Fruit fly (Drosophila melanogaster) whole organism, embryonic: ENCODE measurements around the gene CG42395.

Experiments
- Atf-2 ChIP-seq: fragments of 200-800 bp; sonication (Bioruptor generic); optimal IDR thresholded peaks from 2 replicates; lab custom pipeline; 2016; ENCODE audit warnings: missing biosample characterization, missing genetic modification characterization
- BtbVII ChIP-seq: fragments of 200-800 bp; sonication (Bioruptor generic); optimal IDR thresholded peaks from 3 replicates; lab custom pipeline; 2017; ENCODE audit warnings: missing biosample characterization, mild to moderate bottlenecking, missing genetic modification characterization
- CG10431 ChIP-seq: fragments of 200-800 bp; sonication (Bioruptor generic); optimal IDR thresholded peaks from 3 replicates; lab custom pipeline; 2018; ENCODE audit warnings: missing biosample characterization, mild to moderate bottlenecking, missing genetic modification characterization
- CG12942 ChIP-seq: fragments of 200-800 bp; sonication (Bioruptor generic); optimal IDR thresholded peaks from 3 replicates; lab custom pipeline; 2016; ENCODE audit warnings: missing biosample characterization, missing genetic modification characterization
- CG13287 ChIP-seq: fragments of 200-800 bp; sonication (Bioruptor generic); IDR thresholded peaks from 2 replicates; pipeline ENCODE4 v1.3.6; 2022; ENCODE audit warnings: missing biosample characterization, missing genetic modification characterization; ENCODE audit not compliant: partially characterized antibody
- CG13775 ChIP-seq: fragments of 200-800 bp; sonication (Bioruptor generic); optimal IDR thresholded peaks from 3 replicates; lab custom pipeline; 2017; ENCODE audit warnings: missing biosample characterization, mild to moderate bottlenecking, missing genetic modification characterization
- CG13894 ChIP-seq: fragments of 200-800 bp; sonication (Bioruptor generic); optimal IDR thresholded peaks from 3 replicates; lab custom pipeline; 2018; ENCODE audit warnings: missing biosample characterization, mild to moderate bottlenecking, missing genetic modification characterization, moderate library complexity
- CG14710 ChIP-seq: fragments of 200-800 bp; sonication (Bioruptor generic); optimal IDR thresholded peaks from 3 replicates; lab custom pipeline; 2019; ENCODE audit warnings: missing biosample characterization, mild to moderate bottlenecking, missing genetic modification characterization, moderate library complexity
- CG15269 ChIP-seq: fragments of 200-800 bp; sonication (Bioruptor generic); optimal IDR thresholded peaks from 2 replicates; lab custom pipeline; 2018; ENCODE audit warnings: missing biosample characterization, mild to moderate bottlenecking, missing genetic modification characterization, moderate library complexity
- CG17612 ChIP-seq: fragments of 200-800 bp; sonication (Bioruptor generic); IDR thresholded peaks from 2 replicates; pipeline ENCODE4 v1.3.6; 2022; ENCODE audit warnings: missing biosample characterization, missing genetic modification characterization
- CG17912 ChIP-seq: fragments of 200-800 bp; sonication (Bioruptor generic); optimal IDR thresholded peaks from 2 replicates; lab custom pipeline; 2018; ENCODE audit warnings: missing biosample characterization, mild to moderate bottlenecking, missing genetic modification characterization
- CG18619 ChIP-seq: fragments of 200-800 bp; sonication (Bioruptor generic); optimal IDR thresholded peaks from 3 replicates; lab custom pipeline; 2017; ENCODE audit warnings: missing biosample characterization, mild to moderate bottlenecking, missing genetic modification characterization
- CG2199 ChIP-seq: fragments of 200-800 bp; sonication (Bioruptor generic); IDR thresholded peaks from 3 replicates; pipeline ENCODE4 v1.3.6; 2022; ENCODE audit warnings: missing biosample characterization, missing genetic modification characterization
- CG2712 ChIP-seq: fragments of 200-800 bp; optimal IDR thresholded peaks from 3 replicates; lab custom pipeline; 2019; ENCODE audit warnings: missing biosample characterization, mild to moderate bottlenecking, missing genetic modification characterization, moderate library complexity
- CG32532 ChIP-seq: fragments of 200-800 bp; sonication (Bioruptor generic); IDR thresholded peaks from 2 replicates; pipeline ENCODE4 v1.3.6; 2022; ENCODE audit warnings: missing biosample characterization, missing genetic modification characterization
- CG32772 ChIP-seq: fragments of 200-800 bp; sonication (Bioruptor generic); IDR thresholded peaks from 2 replicates; pipeline ENCODE4 v1.3.6; 2022; ENCODE audit warnings: missing biosample characterization, missing genetic modification characterization
- CG3726 ChIP-seq: fragments of 200-800 bp; sonication (Bioruptor generic); IDR thresholded peaks from 3 replicates; pipeline ENCODE4, ENCODE4 v1.3.6; 2022; ENCODE audit warnings: missing biosample characterization, missing genetic modification characterization
- CG4424 ChIP-seq: fragments of 200-800 bp; sonication (Bioruptor generic); optimal IDR thresholded peaks from 3 replicates; lab custom pipeline; 2016; ENCODE audit warnings: missing biosample characterization, missing genetic modification characterization
- CG5953 ChIP-seq: fragments of 200-800 bp; sonication (Bioruptor generic); IDR thresholded peaks from 2 replicates; pipeline ENCODE4 v1.3.6; 2022; ENCODE audit warnings: missing biosample characterization, missing genetic modification characterization
- CG6272 ChIP-seq: fragments of 200-800 bp; sonication (Bioruptor generic); IDR thresholded peaks from 2 replicates; pipeline ENCODE4 v1.3.6; 2022; ENCODE audit warnings: missing biosample characterization, missing genetic modification characterization
- CG7556 ChIP-seq: fragments of 200-800 bp; sonication (Bioruptor generic); optimal IDR thresholded peaks from 2 replicates; lab custom pipeline; 2017; ENCODE audit warnings: missing biosample characterization, mild to moderate bottlenecking, missing genetic modification characterization
- D19A ChIP-seq: fragments of 200-800 bp; optimal IDR thresholded peaks from 3 replicates; lab custom pipeline; 2019; ENCODE audit warnings: missing biosample characterization, mild to moderate bottlenecking, missing genetic modification characterization, moderate library complexity
- Fer1 ChIP-seq: fragments of 200-800 bp; sonication (Bioruptor generic); optimal IDR thresholded peaks from 2 replicates; lab custom pipeline; 2017; ENCODE audit warnings: missing biosample characterization, mild to moderate bottlenecking, missing genetic modification characterization
- HLH54F ChIP-seq: fragments of 200-800 bp; sonication (Bioruptor generic); optimal IDR thresholded peaks from 3 replicates; lab custom pipeline; 2016; ENCODE audit warnings: missing biosample characterization, missing genetic modification characterization
- Hsf ChIP-seq: fragments of 200-800 bp; sonication (Bioruptor generic); optimal IDR thresholded peaks from 3 replicates; lab custom pipeline; 2016; ENCODE audit warnings: missing biosample characterization, missing genetic modification characterization
- PHDP ChIP-seq: fragments of 200-800 bp; sonication (Bioruptor generic); optimal IDR thresholded peaks from 3 replicates; lab custom pipeline; 2018; ENCODE audit warnings: missing biosample characterization, mild to moderate bottlenecking, missing genetic modification characterization, moderate library complexity
- Sin3A ChIP-seq: fragments of >200 bp; optimal IDR thresholded peaks from 2 replicates; lab custom pipeline; 2018
- Spps ChIP-seq: fragments of 200-800 bp; sonication (Bioruptor generic); optimal IDR thresholded peaks from 2 replicates; lab custom pipeline; 2018; ENCODE audit warnings: missing biosample characterization, mild to moderate bottlenecking, missing genetic modification characterization
- TFAM ChIP-seq: fragments of 200-800 bp; sonication (Bioruptor generic); optimal IDR thresholded peaks from 2 replicates; lab custom pipeline; 2017; ENCODE audit warnings: missing biosample characterization, missing genetic modification characterization, inconsistent platforms
- Tbp ChIP-seq: fragments of >200 bp; optimal IDR thresholded peaks from 2 replicates; lab custom pipeline; 2018; ENCODE audit warnings: missing biosample characterization, missing genetic modification characterization
- Usf ChIP-seq: fragments of 200-800 bp; sonication (Bioruptor generic); optimal IDR thresholded peaks from 2 replicates; lab custom pipeline; 2017; ENCODE audit warnings: missing genotype, missing biosample characterization, missing genetic modification characterization
- ab ChIP-seq: fragments of 200-800 bp; sonication (Bioruptor generic); optimal IDR thresholded peaks from 2 replicates; lab custom pipeline; 2016; ENCODE audit warnings: missing biosample characterization, missing genetic modification characterization
- cato ChIP-seq: fragments of 200-800 bp; sonication (Bioruptor generic); optimal IDR thresholded peaks from 2 replicates; lab custom pipeline; 2016; ENCODE audit warnings: missing biosample characterization, missing genetic modification characterization, borderline replicate concordance
- caup ChIP-seq: fragments of 200-800 bp; sonication (Bioruptor generic); optimal IDR thresholded peaks from 3 replicates; lab custom pipeline; 2017; ENCODE audit warnings: missing biosample characterization, mild to moderate bottlenecking, missing genetic modification characterization, moderate library complexity; ENCODE audit not compliant: severe bottlenecking
- chinmo ChIP-seq: fragments of 200-800 bp; sonication (Bioruptor generic); IDR thresholded peaks from 4 replicates; pipeline ENCODE4 v1.3.6; 2022; ENCODE audit warnings: missing biosample characterization, missing genetic modification characterization; ENCODE audit not compliant: partially characterized antibody
- chm ChIP-seq: fragments of 200-800 bp; sonication (Bioruptor generic); IDR thresholded peaks from 2 replicates; pipeline ENCODE4 v1.3.6; 2022; ENCODE audit warnings: missing biosample characterization, missing genetic modification characterization
- corto ChIP-seq: fragments of 200-800 bp; sonication (Bioruptor generic); optimal IDR thresholded peaks from 2 replicates; lab custom pipeline; 2016; ENCODE audit warnings: missing biosample characterization, mild to moderate bottlenecking, missing genetic modification characterization, moderate library complexity
- crc ChIP-seq: fragments of 200-800 bp; sonication (Bioruptor generic); optimal IDR thresholded peaks from 2 replicates; lab custom pipeline; 2016; ENCODE audit warnings: missing biosample characterization, missing genetic modification characterization
- emc ChIP-seq: fragments of 200-800 bp; sonication (Bioruptor generic); optimal IDR thresholded peaks from 2 replicates; lab custom pipeline; 2016; ENCODE audit warnings: missing biosample characterization, missing genetic modification characterization
- ftz-f1 ChIP-seq: fragments of 200-800 bp; sonication (Bioruptor generic); optimal IDR thresholded peaks from 2 replicates; lab custom pipeline; 2016; ENCODE audit warnings: missing biosample characterization, missing genetic modification characterization
- grn ChIP-seq: fragments of 200-800 bp; sonication (Bioruptor generic); optimal IDR thresholded peaks from 3 replicates; lab custom pipeline; 2017; ENCODE audit warnings: missing biosample characterization, missing genetic modification characterization
- hth ChIP-seq: fragments of >200 bp; optimal IDR thresholded peaks from 2 replicates; lab custom pipeline; 2017; ENCODE audit warnings: inconsistent platforms
- mirr ChIP-seq: fragments of 200-800 bp; sonication (Bioruptor generic); optimal IDR thresholded peaks from 3 replicates; lab custom pipeline; 2018; ENCODE audit warnings: missing biosample characterization, mild to moderate bottlenecking, missing genetic modification characterization
- org-1 ChIP-seq: fragments of 200-800 bp; sonication (Bioruptor generic); optimal IDR thresholded peaks from 2 replicates; lab custom pipeline; 2017; ENCODE audit warnings: missing biosample characterization, missing genetic modification characterization
- peb ChIP-seq: fragments of 200-800 bp; sonication (Bioruptor generic); IDR thresholded peaks from 2 replicates; pipeline ENCODE4 v1.3.6; 2022; ENCODE audit warnings: missing biosample characterization, missing genetic modification characterization
- trem ChIP-seq: fragments of 200-800 bp; optimal IDR thresholded peaks from 3 replicates; lab custom pipeline; 2019; ENCODE audit warnings: missing biosample characterization, mild to moderate bottlenecking, missing genetic modification characterization, moderate library complexity
- tup ChIP-seq: fragments of 200-800 bp; sonication (Bioruptor generic); optimal IDR thresholded peaks from 2 replicates; lab custom pipeline; 2016; ENCODE audit warnings: missing biosample characterization, mild to moderate bottlenecking, missing genetic modification characterization, moderate library complexity
- tx ChIP-seq: fragments of 200-800 bp; sonication (Bioruptor generic); optimal IDR thresholded peaks from 2 replicates; lab custom pipeline; 2016; ENCODE audit warnings: missing biosample characterization, missing genetic modification characterization
- usp ChIP-seq: fragments of >200 bp; optimal IDR thresholded peaks from 2 replicates; lab custom pipeline; 2017; ENCODE audit warnings: missing biosample characterization, missing genetic modification characterization
- vfl ChIP-seq: fragments of 200-800 bp; sonication (Bioruptor generic); optimal IDR thresholded peaks from 2 replicates; lab custom pipeline; 2016; ENCODE audit warnings: missing biosample characterization, missing genetic modification characterization
- z ChIP-seq: fragments of 200-800 bp; sonication (Bioruptor generic); IDR thresholded peaks from 3 replicates; pipeline ENCODE4 v1.3.6; 2022; ENCODE audit warnings: missing biosample characterization, missing genetic modification characterization

Gene CG42395

DNA sequence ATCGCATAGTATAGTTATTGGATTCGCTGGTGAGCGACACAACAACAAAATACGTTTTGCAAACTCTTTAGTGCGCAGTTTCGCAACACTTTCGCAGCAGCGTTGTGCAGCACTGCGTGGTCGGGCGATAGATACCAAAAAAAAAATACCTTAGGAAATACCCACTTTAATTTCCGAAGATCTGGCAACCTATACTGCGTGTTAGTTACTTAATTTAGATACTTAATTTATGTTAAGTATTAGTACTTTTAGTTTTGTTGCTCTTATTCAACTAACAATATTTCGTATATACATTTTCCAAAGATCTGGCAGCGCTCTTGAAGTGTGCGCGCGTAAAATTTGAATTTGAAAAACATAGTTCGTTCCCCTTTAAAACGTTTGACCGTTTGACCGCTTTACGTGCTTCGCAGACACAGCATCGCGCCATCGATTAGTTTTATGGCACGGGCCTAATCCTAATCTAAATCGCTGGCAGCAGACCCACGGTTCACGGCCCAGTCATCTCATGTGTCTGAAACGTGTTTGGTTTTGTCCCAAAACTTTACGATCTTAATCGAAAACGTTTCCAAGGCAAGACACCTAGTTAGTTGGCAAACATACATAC, 4.0 kb upstream of the CG42395 start, which contains the start of gene LPCAT (continued):
- no peak for TF ChIP-seq CG10431
- peak; percentile 80 for TF ChIP-seq Fer1 (GFP tag; lab: Kevin White, UChicago)
- peak; percentile 91 for TF ChIP-seq grn (GFP tag; lab: Kevin White, UChicago)
- TF ChIP-seq CG17612, result 0 out of 2 replicates have a peak, but pooled peaks have one; percentile 49
- TF ChIP-seq Atf-2, result peak; percentile 34
- TF ChIP-seq CG3726, result peak; percentile 82; the same call in 2 of the 3 replicates
- TF ChIP-seq tx (GFP tag; lab: Kevin White, UChicago), result peak; percentile 59
- TF ChIP-seq org-1 (GFP tag; lab: Kevin White, UChicago), result peak; percentile 46
- TF ChIP-seq HLH54F, result peak; percentile 85
- peak; percentile 65 for TF ChIP-seq chm (GFP tag; lab: Robert Waterston, UW)
- TF ChIP-seq CG18619 (GFP tag; lab: Kevin White, UChicago), result peak; percentile 22
- TF ChIP-seq emc (GFP tag; lab: Kevin White, UChicago), result peak; percentile 70
- TF ChIP-seq cato (GFP tag; lab: Kevin White, UChicago), result peak; percentile 47
- peak; percentile 52 for TF ChIP-seq CG7556
- peak; percentile 88 for TF ChIP-seq Sin3A (lab: Kevin White, UChicago)
- TF ChIP-seq CG15269 (tag; lab: Kevin White, UChicago), result peak; percentile 64
- no peak for TF ChIP-seq corto (GFP tag; lab: Kevin White, UChicago)
- peak; percentile 90 for TF ChIP-seq CG13287 (GFP tag; lab: Robert Waterston, UW)
- peak; percentile 48 for TF ChIP-seq Spps (tag; lab: Kevin White, UChicago)
- peak; percentile 38 for TF ChIP-seq CG12942 (GFP tag; lab: Kevin White, UChicago)
- TF ChIP-seq PHDP (tag; lab: Kevin White, UChicago), result peak; percentile 31
- TF ChIP-seq CG5953 (GFP tag; lab: Robert Waterston, UW), result no peak
- TF ChIP-seq CG32772 (GFP tag; lab: Robert Waterston, UW), result peak; percentile 76
- TF ChIP-seq Usf (GFP tag; lab: Kevin White, UChicago), result peak; percentile 55
- TF ChIP-seq trem (tag; lab: Kevin White, UChicago), result peak; percentile 40
- no peak for TF ChIP-seq CG2199
- TF ChIP-seq CG13775, result peak; percentile 54
- peak; percentile 45 for TF ChIP-seq tup (GFP tag; lab: Kevin White, UChicago)
- TF ChIP-seq ab, result peak; percentile 24
- peak; percentile 80 for TF ChIP-seq CG6272 (GFP tag; lab: Robert Waterston, UW)
- peak; percentile 18 for TF ChIP-seq CG17912
- TF ChIP-seq chinmo (GFP tag; lab: Robert Waterston, UW), result 0 out of 4 replicates have a peak, but pooled peaks have one; percentile 63
- peak; percentile 48 for TF ChIP-seq crc (GFP tag; lab: Kevin White, UChicago)
- TF ChIP-seq vfl (GFP tag; lab: Kevin White, UChicago), result peak; percentile 52
- TF ChIP-seq mirr (GFP tag; lab: Kevin White, UChicago), result no peak
- TF ChIP-seq hth (lab: Kevin White, UChicago), result no peak
- TF ChIP-seq CG2712 (tag; lab: Kevin White, UChicago), result peak; percentile 40
- peak; percentile 62; the same call in 1 of the 2 replicates for TF ChIP-seq peb (GFP tag; lab: Robert Waterston, UW)
- TF ChIP-seq D19A (tag; lab: Kevin White, UChicago), result peak; percentile 1
- peak; percentile 8 for TF ChIP-seq BtbVII (GFP tag; lab: Kevin White, UChicago)
- peak; percentile 69 for TF ChIP-seq caup
- TF ChIP-seq CG14710 (tag; lab: Kevin White, UChicago), result peak; percentile 85
- peak; percentile 80 for TF ChIP-seq CG32532 (GFP tag; lab: Robert Waterston, UW)
- no peak for TF ChIP-seq Tbp (GFP tag; lab: Kevin White, UChicago)
- peak; percentile 62 for TF ChIP-seq CG4424 (GFP tag; lab: Kevin White, UChicago)
- peak; percentile 94 for TF ChIP-seq CG13894 (tag; lab: Kevin White, UChicago)
- TF ChIP-seq ftz-f1 (GFP tag; lab: Kevin White, UChicago), result no peak
- TF ChIP-seq TFAM (GFP tag; lab: Kevin White, UChicago), result no peak
- TF ChIP-seq z (GFP tag; lab: Robert Waterston, UW), result no peak
- TF ChIP-seq usp (GFP tag; lab: Kevin White, UChicago), result no peak
- TF ChIP-seq Hsf (GFP tag; lab: Kevin White, UChicago), result peak; percentile 78
